Worm (Caenorhabditis elegans): Measurements from ENCODE around the gene phf-30.

DNA sequence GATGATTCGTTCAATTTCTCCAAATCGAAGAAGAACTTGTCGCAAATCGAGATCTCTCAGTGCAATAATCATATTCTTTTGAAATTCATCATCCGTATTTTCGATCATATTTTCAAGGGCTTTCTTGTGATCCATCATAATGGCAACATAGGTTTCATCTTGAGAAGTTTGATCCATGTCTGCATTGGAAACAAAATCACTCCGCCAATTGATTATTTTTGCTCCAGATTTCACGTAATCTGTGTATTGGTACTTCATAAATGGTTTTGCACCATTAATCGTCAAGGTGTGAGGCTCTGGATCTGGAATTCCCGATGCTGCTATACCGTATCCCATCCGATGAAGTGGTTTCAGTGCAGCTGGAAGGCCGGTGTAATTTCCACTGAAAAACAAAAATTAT, 47.6 kb downstream of the phf-30 start:
- TF ChIP-seq hlh-11 (tag; optimal IDR thresholded peaks at IDR 0.05) = no peak
- TF ChIP-seq ces-1 (GFP tag; optimal IDR thresholded peaks at IDR 0.05) = no peak

All from whole organism, L4 larva.